Worm (Caenorhabditis elegans) whole organism, L4 larva: Measurements from ENCODE around the gene R02D5.6.

ENCODE experiments used
- Y75B8A.6 ChIP-seq: fragments of 200-800 bp; sonication (Bioruptor generic); IDR thresholded peaks from 2 replicates; pipeline ENCODE4 v1.3.6; 2022; ENCODE audit warnings: missing genetic modification reagents, missing genetic modification characterization, missing compliant biosample characterization
- dmd-6 ChIP-seq: fragments of 200-800 bp; sonication (Bioruptor generic); IDR thresholded peaks from 2 replicates; pipeline ENCODE4 v1.3.6; 2022; ENCODE audit warnings: missing genetic modification reagents, missing genetic modification characterization, missing compliant biosample characterization
- dpl-1 ChIP-seq: fragments of 150-350 bp; optimal IDR thresholded peaks from 2 replicates; lab custom pipeline; 2014; ENCODE audit warnings: missing biosample characterization, missing genetic modification reagents, missing genetic modification characterization
- nhr-11 ChIP-seq: fragments of 150-350 bp; optimal IDR thresholded peaks from 2 replicates; lab custom pipeline; 2014; ENCODE audit warnings: missing biosample characterization, missing genetic modification characterization
- nhr-76 ChIP-seq: fragments of 150-350 bp; optimal IDR thresholded peaks from 2 replicates; lab custom pipeline; 2014; ENCODE audit warnings: missing biosample characterization, missing genetic modification characterization
- pha-4 ChIP-seq, 2 experiments: fragments of 150-350 bp in 1 of 2; fragments of 200-800 bp in 1 of 2; sonication (Bioruptor generic) in 1 of 2; IDR thresholded peaks in 1 of 2; optimal IDR thresholded peaks in 1 of 2; 2 replicates each; pipeline versions ENCODE4 v1.3.6 to Lab custom; 2014 to 2022; ENCODE audit warnings: missing genetic modification characterization in 2 of 2, missing genetic modification reagents in 2 of 2, missing biosample characterization in 1 of 2, missing compliant biosample characterization in 1 of 2
- snpc-4 ChIP-seq: fragments of 150-350 bp; optimal IDR thresholded peaks from 2 replicates; lab custom pipeline; 2014; ENCODE audit warnings: missing biosample characterization, missing genetic modification characterization
- spr-1 ChIP-seq: sonication (generic microtip); optimal IDR thresholded peaks from 2 replicates; lab custom pipeline; 2016; ENCODE audit warnings: mild to moderate bottlenecking, missing genetic modification characterization, missing compliant biosample characterization
- unc-39 ChIP-seq: sonication (generic microtip); optimal IDR thresholded peaks from 2 replicates; lab custom pipeline; 2017; ENCODE audit warnings: missing biosample characterization, missing genetic modification characterization

- TF ChIP-seq nhr-76 (tag; lab: Kevin White, UChicago) (no peak), snpc-4 (tag; lab: Kevin White, UChicago) (no peak), pha-4 (GFP tag; IDR thresholded peaks at IDR 0.05; lab: Robert Waterston, UW) (no peak), pha-4 (tag; optimal IDR thresholded peaks at IDR 0.05; lab: Kevin White, UChicago) (no peak), nhr-11 (tag; lab: Kevin White, UChicago) (no peak), dmd-6 (no peak), dpl-1 (GFP tag; lab: Kevin White, UChicago) (no peak), unc-39 (no peak), spr-1 (no peak), Y75B8A.6 (no peak)
Measured at ce11 chrV:14558757-14559156, 40.8 kb upstream of the R02D5.6 start, which contains the start of gene C53A5.9.
